Worm (Caenorhabditis elegans) whole organism, L2 larva: Measurements from ENCODE around the gene pcf-11.

ENCODE experiments used
- C34F6.9 ChIP-seq: fragments of 150-350 bp; optimal IDR thresholded peaks from 2 replicates; lab custom pipeline; 2014; ENCODE audit warnings: missing biosample characterization, missing genetic modification characterization
- F13H6.1 ChIP-seq: sonication (generic microtip); optimal IDR thresholded peaks from 2 replicates; lab custom pipeline; 2016; ENCODE audit warnings: missing genetic modification characterization, missing compliant biosample characterization
- R02D3.7 ChIP-seq: fragments of 150-350 bp; optimal IDR thresholded peaks from 2 replicates; lab custom pipeline; 2014; ENCODE audit warnings: missing biosample characterization, missing genetic modification characterization
- Y55F3AM.14 ChIP-seq: fragments of 200-800 bp; sonication (Bioruptor generic); optimal IDR thresholded peaks from 2 replicates; lab custom pipeline; 2018; ENCODE audit warnings: mild to moderate bottlenecking, missing genetic modification characterization, missing compliant biosample characterization
- alr-1 ChIP-seq: fragments of 150-350 bp; optimal IDR thresholded peaks from 2 replicates; lab custom pipeline; 2014; ENCODE audit warnings: missing biosample characterization, missing genetic modification characterization
- aly-2 ChIP-seq: fragments of 150-350 bp; optimal IDR thresholded peaks from 2 replicates; lab custom pipeline; 2014; ENCODE audit warnings: missing biosample characterization, missing genetic modification characterization
- ama-1 ChIP-seq: fragments of 150-350 bp; optimal IDR thresholded peaks from 2 replicates; lab custom pipeline; 2018; ENCODE audit warnings: inconsistent platforms
- blmp-1 ChIP-seq: sonication (generic microtip); optimal IDR thresholded peaks from 2 replicates; lab custom pipeline; 2017; ENCODE audit warnings: missing genetic modification characterization, mild to moderate bottlenecking, missing compliant biosample characterization, antibody characterized with exemption, moderate library complexity; ENCODE audit not compliant: insufficient read depth
- ceh-16 ChIP-seq: fragments of 150-350 bp; optimal IDR thresholded peaks from 2 replicates; lab custom pipeline; 2014; ENCODE audit warnings: missing biosample characterization, missing genetic modification characterization
- crh-2 ChIP-seq: sonication (generic microtip); optimal IDR thresholded peaks from 2 replicates; lab custom pipeline; 2017; ENCODE audit warnings: missing biosample characterization, missing genetic modification characterization
- egl-27 ChIP-seq: sonication (generic microtip); optimal IDR thresholded peaks from 3 replicates; lab custom pipeline; 2017; ENCODE audit warnings: missing biosample characterization, missing genetic modification reagents, missing genetic modification characterization
- elt-1 ChIP-seq: fragments of 150-350 bp; optimal IDR thresholded peaks from 2 replicates; lab custom pipeline; 2014; ENCODE audit warnings: missing biosample characterization, missing genetic modification characterization
- fos-1 ChIP-seq: fragments of 150-350 bp; optimal IDR thresholded peaks from 2 replicates; lab custom pipeline; 2014; ENCODE audit warnings: missing biosample characterization, missing genetic modification characterization
- gmeb-1 ChIP-seq: fragments of 150-350 bp; optimal IDR thresholded peaks from 2 replicates; lab custom pipeline; 2014; ENCODE audit warnings: missing biosample characterization, missing genetic modification characterization
- lin-13 ChIP-seq: fragments of 150-350 bp; optimal IDR thresholded peaks from 2 replicates; lab custom pipeline; 2014; ENCODE audit warnings: missing biosample characterization, missing genetic modification reagents, missing genetic modification characterization
- lin-39 ChIP-seq: fragments of 150-350 bp; optimal IDR thresholded peaks from 2 replicates; lab custom pipeline; 2014; ENCODE audit warnings: missing biosample characterization, missing genetic modification reagents, missing genetic modification characterization
- lsy-2 ChIP-seq, 2 experiments: fragments of 150-350 bp in 1 of 2; sonication (generic microtip) in 1 of 2; optimal IDR thresholded peaks; 2 replicates each; lab custom pipeline; 2014 to 2017; ENCODE audit warnings: missing biosample characterization in 2 of 2, missing genetic modification characterization in 2 of 2
- mab-5 ChIP-seq: fragments of 150-350 bp; optimal IDR thresholded peaks from 2 replicates; lab custom pipeline; 2014; ENCODE audit warnings: missing biosample characterization, missing genetic modification characterization
- mbf-1 ChIP-seq: sonication (generic microtip); optimal IDR thresholded peaks from 2 replicates; lab custom pipeline; 2017; ENCODE audit warnings: missing biosample characterization, missing genetic modification characterization
- mdl-1 ChIP-seq, 2 experiments: fragments of 150-350 bp in 1 of 2; sonication (generic microtip) in 1 of 2; optimal IDR thresholded peaks; 2 replicates each; lab custom pipeline; 2017; ENCODE audit warnings: missing biosample characterization in 2 of 2, missing genetic modification characterization in 2 of 2
- nhr-11 ChIP-seq: fragments of 150-350 bp; optimal IDR thresholded peaks from 2 replicates; lab custom pipeline; 2014; ENCODE audit warnings: missing biosample characterization, missing genetic modification characterization
- nhr-12 ChIP-seq: fragments of 150-350 bp; optimal IDR thresholded peaks from 2 replicates; lab custom pipeline; 2014; ENCODE audit warnings: missing biosample characterization, missing genetic modification characterization
- nhr-129 ChIP-seq: fragments of 150-350 bp; optimal IDR thresholded peaks from 2 replicates; lab custom pipeline; 2014; ENCODE audit warnings: missing biosample characterization, missing genetic modification characterization
- nhr-21 ChIP-seq: fragments of 150-350 bp; optimal IDR thresholded peaks from 2 replicates; lab custom pipeline; 2014; ENCODE audit warnings: missing biosample characterization, missing genetic modification characterization
- nhr-237 ChIP-seq: fragments of 150-350 bp; optimal IDR thresholded peaks from 2 replicates; lab custom pipeline; 2014; ENCODE audit warnings: missing biosample characterization, missing genetic modification characterization
- nhr-25 ChIP-seq: fragments of 150-350 bp; sonication (generic microtip); optimal IDR thresholded peaks from 3 replicates; lab custom pipeline; 2014; ENCODE audit warnings: missing biosample characterization, missing genetic modification characterization
- nhr-6 ChIP-seq: fragments of 150-350 bp; optimal IDR thresholded peaks from 2 replicates; lab custom pipeline; 2014; ENCODE audit warnings: missing biosample characterization, missing genetic modification characterization
- nhr-77 ChIP-seq: fragments of 150-350 bp; optimal IDR thresholded peaks from 2 replicates; lab custom pipeline; 2014; ENCODE audit warnings: missing biosample characterization, missing genetic modification characterization
- sem-4 ChIP-seq: fragments of 150-350 bp; optimal IDR thresholded peaks from 2 replicates; lab custom pipeline; 2014; ENCODE audit warnings: missing biosample characterization, missing genetic modification reagents, missing genetic modification characterization
- skn-1 ChIP-seq: sonication (generic microtip); optimal IDR thresholded peaks from 2 replicates; lab custom pipeline; 2017; ENCODE audit warnings: missing biosample characterization, missing genetic modification characterization
- sma-3 ChIP-seq: sonication (generic microtip); optimal IDR thresholded peaks from 2 replicates; lab custom pipeline; 2016; ENCODE audit warnings: missing genetic modification reagents, missing genetic modification characterization, missing compliant biosample characterization
- sma-9 ChIP-seq, 2 experiments: fragments of 150-350 bp in 1 of 2; sonication (generic microtip) in 1 of 2; optimal IDR thresholded peaks; 2 replicates each; lab custom pipeline; 2014 to 2016; ENCODE audit warnings: missing genetic modification characterization in 2 of 2, mild to moderate bottlenecking in 1 of 2, missing biosample characterization in 1 of 2, missing compliant biosample characterization in 1 of 2, missing genetic modification reagents in 1 of 2, moderate library complexity in 1 of 2
- snpc-4 ChIP-seq: fragments of 150-350 bp; optimal IDR thresholded peaks from 2 replicates; lab custom pipeline; 2014; ENCODE audit warnings: missing biosample characterization, missing genetic modification characterization
- unc-39 ChIP-seq: fragments of 150-350 bp; optimal IDR thresholded peaks from 2 replicates; lab custom pipeline; 2014; ENCODE audit warnings: missing biosample characterization, missing genetic modification characterization
- unc-62 ChIP-seq: fragments of 150-350 bp; optimal IDR thresholded peaks from 2 replicates; lab custom pipeline; 2014; ENCODE audit warnings: missing biosample characterization, missing genetic modification reagents, missing genetic modification characterization
- zag-1 ChIP-seq: fragments of 150-350 bp; optimal IDR thresholded peaks from 2 replicates; lab custom pipeline; 2014; ENCODE audit warnings: missing biosample characterization, missing genetic modification characterization
- ztf-1 ChIP-seq: fragments of 200-800 bp; sonication (Bioruptor generic); conservative IDR thresholded peaks from 2 replicates; pipeline ENCODE4 v1.3.6; 2022; ENCODE audit warnings: missing genetic modification characterization, missing compliant biosample characterization
- ztf-4 ChIP-seq: fragments of 150-350 bp; optimal IDR thresholded peaks from 2 replicates; lab custom pipeline; 2014; ENCODE audit warnings: missing biosample characterization, missing genetic modification characterization

Gene pcf-11

ce11 chrIII:5020924-5021323 is 3.8 kb upstream of the pcf-11 start, which contains the start of gene mdt-11:
Gene mdt-11 (plus strand): TSS chrIII:5021224.
- TF ChIP-seq R02D3.7 (no peak), alr-1 (tag; lab: Kevin White, UChicago) (no peak), ztf-1 (GFP tag; lab: Robert Waterston, UW) (no peak), gmeb-1 (tag; lab: Kevin White, UChicago) (no peak)
- TF ChIP-seq, all 48 proteins: peak for 0

ce11 chrIII:5021689-5022088 is 3.0 kb upstream of the pcf-11 start, which contains the start of gene R144.3:
Gene R144.3 (plus strand): TSS chrIII:5021989.
- no peak for TF ChIP-seq nhr-237 (tag; lab: Kevin White, UChicago)
- TF ChIP-seq nhr-12 = no peak
- no peak for TF ChIP-seq egl-27 (tag; lab: Kevin White, UChicago)
- no peak for TF ChIP-seq blmp-1
- no peak for TF ChIP-seq ztf-1 (GFP tag; lab: Robert Waterston, UW)
- no peak for TF ChIP-seq sma-9 (GFP tag; optimal IDR thresholded peaks at IDR 0.05; lab: Kevin White, UChicago)
- no peak for TF ChIP-seq sma-9 (tag; optimal IDR thresholded peaks at IDR 0.05; lab: Kevin White, UChicago)

- TF ChIP-seq sem-4 (tag; lab: Kevin White, UChicago) = no peak
- TF ChIP-seq nhr-25 = no peak
- TF ChIP-seq mbf-1 = no peak
- no peak for TF ChIP-seq mdl-1 (tag; optimal IDR thresholded peaks at IDR 0.05; lab: Kevin White, UChicago)
- TF ChIP-seq lsy-2 (tag; optimal IDR thresholded peaks at IDR 0.05; lab: Kevin White, UChicago) = no peak
- TF ChIP-seq lin-39 = no peak
- no peak for TF ChIP-seq snpc-4 (tag; lab: Kevin White, UChicago)
- TF ChIP-seq skn-1 (tag; lab: Kevin White, UChicago) = no peak
- no peak for TF ChIP-seq gmeb-1 (tag; lab: Kevin White, UChicago)
- no peak for TF ChIP-seq alr-1 (tag; lab: Kevin White, UChicago)
- no peak for TF ChIP-seq elt-1 (tag; lab: Kevin White, UChicago)
- TF ChIP-seq nhr-21 (tag; lab: Kevin White, UChicago) = no peak
- no peak for TF ChIP-seq ama-1 (lab: Kevin White, UChicago)
- TF ChIP-seq sma-3 = no peak
- no peak for TF ChIP-seq F13H6.1 (tag; lab: Kevin White, UChicago)
- TF ChIP-seq nhr-6 (tag; lab: Kevin White, UChicago) = no peak
- no peak for TF ChIP-seq ztf-1 (GFP tag; lab: Robert Waterston, UW)
- no peak for TF ChIP-seq C34F6.9 (tag; lab: Kevin White, UChicago)
- no peak for TF ChIP-seq nhr-129
- TF ChIP-seq nhr-11 = no peak
- TF ChIP-seq, all 48 proteins: peak for 0
Measured at ce11 chrIII:5022964-5023363, 1.8 kb upstream of the pcf-11 start, which contains the start of gene R144.13. Gene R144.13 (plus strand): TSS chrIII:5023264.

ce11 chrIII:5023642-5024041 is 1.1 kb upstream of the pcf-11 start:
- TF ChIP-seq aly-2 (tag; lab: Kevin White, UChicago) = no peak

ce11 chrIII:5025136-5025629 is 469 bp downstream of the pcf-11 start:
- TF ChIP-seq unc-39 (no peak), ztf-1 (GFP tag; lab: Robert Waterston, UW) (peak; percentile 93), F13H6.1 (tag; lab: Kevin White, UChicago) (peak; percentile 7), crh-2 (tag; lab: Kevin White, UChicago) (peak; percentile 26), sma-3 (peak; percentile 44), sem-4 (tag; lab: Kevin White, UChicago) (peak; percentile 47), Y55F3AM.14 (GFP tag; lab: Kevin White, UChicago) (peak; percentile 7), lsy-2 (tag; optimal IDR thresholded peaks at IDR 0.05; lab: Kevin White, UChicago) (peak in 1 of 2 experiments; percentile 60), zag-1 (tag; lab: Kevin White, UChicago) (no peak), ceh-16 (tag; lab: Kevin White, UChicago) (no peak), C34F6.9 (tag; lab: Kevin White, UChicago) (peak; percentile 25), nhr-21 (tag; lab: Kevin White, UChicago) (peak; percentile 2), unc-62 (GFP tag; lab: Kevin White, UChicago) (no peak), fos-1 (tag; lab: Kevin White, UChicago) (no peak), nhr-237 (tag; lab: Kevin White, UChicago) (no peak), nhr-25 (no peak), ama-1 (lab: Kevin White, UChicago) (peak; percentile 83), nhr-11 (no peak), lin-13 (peak; percentile 19), gmeb-1 (tag; lab: Kevin White, UChicago) (peak; percentile 28), mab-5 (tag; lab: Kevin White, UChicago) (no peak), nhr-77 (no peak), ztf-4 (tag; lab: Kevin White, UChicago) (peak; percentile 79)
